Worm (Caenorhabditis elegans) whole organism, L4 larva: ENCODE measurements around the gene R13A1.5.
A peak's percentile ranks its signal among the peaks of the same experiment; 100 is the strongest.

ENCODE experiments used
- F10B5.3 ChIP-seq: sonication (generic microtip); optimal IDR thresholded peaks from 2 replicates; lab custom pipeline; 2016; ENCODE audit warnings: mild to moderate bottlenecking, missing genetic modification characterization, missing compliant biosample characterization
- F44E2.7 ChIP-seq: fragments of 200-800 bp; sonication (Bioruptor generic); IDR thresholded peaks from 2 replicates; pipeline ENCODE4 v2.1.2; 2022; ENCODE audit warnings: missing genetic modification characterization, missing compliant biosample characterization
- ZK337.2 ChIP-seq: fragments of 200-800 bp; sonication (Bioruptor generic); IDR thresholded peaks from 2 replicates; pipeline ENCODE4 v1.3.6; 2022; ENCODE audit warnings: missing genetic modification reagents, missing genetic modification characterization, missing compliant biosample characterization
- aha-1 ChIP-seq: fragments of 150-350 bp; peaks from one replicate; lab custom pipeline; 2014; ENCODE audit warnings: missing biosample characterization, missing genetic modification characterization
- ama-1 ChIP-seq: fragments of 150-350 bp; optimal IDR thresholded peaks from 2 replicates; lab custom pipeline; 2014; ENCODE audit warnings: inconsistent platforms, mixed read lengths
- arid-1 ChIP-seq: fragments of 200-800 bp; sonication (Bioruptor generic); conservative IDR thresholded peaks from 2 replicates; pipeline ENCODE4 v1.3.6; 2022; ENCODE audit warnings: missing genetic modification reagents, missing genetic modification characterization, missing compliant biosample characterization
- attf-4 ChIP-seq: sonication (generic microtip); optimal IDR thresholded peaks from 3 replicates; lab custom pipeline; 2017; ENCODE audit warnings: missing biosample characterization, missing genetic modification characterization
- ceh-28 ChIP-seq: fragments of 150-350 bp; optimal IDR thresholded peaks from 2 replicates; lab custom pipeline; 2014; ENCODE audit warnings: missing biosample characterization, missing genetic modification reagents, missing genetic modification characterization
- ceh-44 ChIP-seq: fragments of 200-800 bp; sonication (Bioruptor generic); IDR thresholded peaks from 2 replicates; pipeline ENCODE4 v1.3.6; 2022; ENCODE audit warnings: missing genetic modification reagents, missing genetic modification characterization, missing compliant biosample characterization
- daf-16 ChIP-seq, 3 experiments: sonication (generic microtip); optimal IDR thresholded peaks; 2 replicates each; lab custom pipeline; 2016 to 2017; ENCODE audit warnings: missing genetic modification characterization in 3 of 3, missing genetic modification reagents in 3 of 3, mild to moderate bottlenecking in 2 of 3, missing compliant biosample characterization in 2 of 3, missing biosample characterization in 1 of 3, moderate library complexity in 1 of 3
- dmd-6 ChIP-seq: fragments of 200-800 bp; sonication (Bioruptor generic); IDR thresholded peaks from 2 replicates; pipeline ENCODE4 v1.3.6; 2022; ENCODE audit warnings: missing genetic modification reagents, missing genetic modification characterization, missing compliant biosample characterization
- dpl-1 ChIP-seq: fragments of 150-350 bp; optimal IDR thresholded peaks from 2 replicates; lab custom pipeline; 2014; ENCODE audit warnings: missing biosample characterization, missing genetic modification reagents, missing genetic modification characterization
- fkh-10 ChIP-seq: fragments of 150-350 bp; optimal IDR thresholded peaks from 2 replicates; lab custom pipeline; 2014; ENCODE audit warnings: missing biosample characterization, missing genetic modification reagents, missing genetic modification characterization
- gei-8 ChIP-seq: fragments of 200-800 bp; sonication (Bioruptor generic); optimal IDR thresholded peaks from 2 replicates; lab custom pipeline; 2018; ENCODE audit warnings: mild to moderate bottlenecking, missing genetic modification characterization, missing compliant biosample characterization
- hlh-11 ChIP-seq: fragments of 200-800 bp; sonication (Bioruptor generic); optimal IDR thresholded peaks from 2 replicates; lab custom pipeline; 2018; ENCODE audit warnings: mild to moderate bottlenecking, missing genetic modification characterization, missing compliant biosample characterization
- hlh-30 ChIP-seq: sonication (generic microtip); optimal IDR thresholded peaks from 2 replicates; lab custom pipeline; 2017; ENCODE audit warnings: antibody characterized with exemption, mild to moderate bottlenecking, missing genetic modification characterization, missing compliant biosample characterization; ENCODE audit not compliant: insufficient read depth
- hmg-1.1 ChIP-seq: fragments of 200-800 bp; sonication (Bioruptor generic); IDR thresholded peaks from 2 replicates; pipeline ENCODE4 v1.3.6; 2022; ENCODE audit warnings: missing genetic modification reagents, missing genetic modification characterization, missing compliant biosample characterization
- jun-1 ChIP-seq: fragments of 150-350 bp; optimal IDR thresholded peaks from 2 replicates; lab custom pipeline; 2014; ENCODE audit warnings: missing biosample characterization, missing genetic modification reagents, missing genetic modification characterization
- lin-13 ChIP-seq: fragments of 150-350 bp; optimal IDR thresholded peaks from 2 replicates; lab custom pipeline; 2014; ENCODE audit warnings: missing biosample characterization, missing genetic modification reagents, missing genetic modification characterization
- lir-3 ChIP-seq: sonication (generic microtip); optimal IDR thresholded peaks from 2 replicates; lab custom pipeline; 2016; ENCODE audit warnings: mild to moderate bottlenecking, missing genetic modification characterization, missing compliant biosample characterization
- lsy-2 ChIP-seq, 2 experiments: fragments of 150-350 bp in 1 of 2; sonication (generic microtip) in 1 of 2; optimal IDR thresholded peaks; 2 replicates each; lab custom pipeline; 2014 to 2017; ENCODE audit warnings: missing biosample characterization in 2 of 2, missing genetic modification characterization in 2 of 2
- madf-9 ChIP-seq: fragments of 200-800 bp; sonication (Bioruptor generic); conservative IDR thresholded peaks from 2 replicates; pipeline ENCODE4 v1.3.6; 2022; ENCODE audit warnings: missing genetic modification reagents, missing genetic modification characterization, missing compliant biosample characterization
- mep-1 ChIP-seq: fragments of 150-350 bp; sonication (generic microtip); optimal IDR thresholded peaks from 3 replicates; lab custom pipeline; 2014; ENCODE audit warnings: missing biosample characterization, missing genetic modification characterization
- mes-2 ChIP-seq: sonication (generic microtip); optimal IDR thresholded peaks from 2 replicates; lab custom pipeline; 2016; ENCODE audit warnings: missing genotype, mild to moderate bottlenecking, missing genetic modification characterization, missing compliant biosample characterization; ENCODE audit not compliant: poor library complexity, severe bottlenecking
- mxl-2 ChIP-seq: fragments of 200-800 bp; sonication (Bioruptor generic); conservative IDR thresholded peaks from 2 replicates; pipeline ENCODE4 v1.3.6; 2022; ENCODE audit warnings: missing genetic modification reagents, missing genetic modification characterization, missing compliant biosample characterization
- mxl-3 ChIP-seq: fragments of 200-800 bp; sonication (Bioruptor generic); optimal IDR thresholded peaks from 2 replicates; lab custom pipeline; 2018; ENCODE audit warnings: mild to moderate bottlenecking, missing genetic modification characterization, missing compliant biosample characterization
- nhr-102 ChIP-seq: sonication (generic microtip); optimal IDR thresholded peaks from 2 replicates; lab custom pipeline; 2016; ENCODE audit warnings: mild to moderate bottlenecking, missing genetic modification characterization, moderate library complexity, missing compliant biosample characterization
- nhr-28 ChIP-seq: fragments of 150-350 bp; optimal IDR thresholded peaks from 2 replicates; lab custom pipeline; 2014; ENCODE audit warnings: missing biosample characterization, missing genetic modification characterization
- nhr-6 ChIP-seq: fragments of 150-350 bp; optimal IDR thresholded peaks from 2 replicates; lab custom pipeline; 2014; ENCODE audit warnings: missing biosample characterization, missing genetic modification characterization
- pha-4 ChIP-seq, 2 experiments: fragments of 150-350 bp in 1 of 2; fragments of 200-800 bp in 1 of 2; sonication (Bioruptor generic) in 1 of 2; IDR thresholded peaks in 1 of 2; optimal IDR thresholded peaks in 1 of 2; 2 replicates each; pipeline versions ENCODE4 v1.3.6 to Lab custom; 2014 to 2022; ENCODE audit warnings: missing genetic modification characterization in 2 of 2, missing genetic modification reagents in 2 of 2, missing biosample characterization in 1 of 2, missing compliant biosample characterization in 1 of 2
- spr-1 ChIP-seq: sonication (generic microtip); optimal IDR thresholded peaks from 2 replicates; lab custom pipeline; 2016; ENCODE audit warnings: mild to moderate bottlenecking, missing genetic modification characterization, missing compliant biosample characterization
- tag-97 ChIP-seq: fragments of 200-800 bp; sonication (Bioruptor generic); IDR thresholded peaks from 2 replicates; pipeline ENCODE4 v1.3.6; 2022; ENCODE audit warnings: missing genetic modification characterization, missing compliant biosample characterization
- unc-62 ChIP-seq, 3 experiments: fragments of 150-350 bp in 1 of 3; sonication (generic microtip); optimal IDR thresholded peaks in 2 of 3; peaks in 1 of 3; 1 replicate in 1 of 3; 2 replicates in 2 of 3; lab custom pipeline; 2014 to 2017; ENCODE audit warnings: missing biosample characterization in 3 of 3, missing genetic modification characterization in 3 of 3, missing genetic modification reagents in 3 of 3, missing genotype in 1 of 3
- vab-7 ChIP-seq: fragments of 200-800 bp; sonication (Bioruptor generic); IDR thresholded peaks from 2 replicates; pipeline ENCODE4 v1.3.6; 2022; ENCODE audit warnings: missing genetic modification reagents, missing genetic modification characterization, missing compliant biosample characterization

R13A1.5 gene

ce11 chrIV:7153362-7153761, 38.3 kb downstream of the R13A1.5 start, which contains the start of gene C34D4.3:
Gene C34D4.3 (plus strand): TSS chrIV:7153662.
- peak; percentile 10 for TF ChIP-seq aha-1 (tag; lab: Kevin White, UChicago)
- no peak for TF ChIP-seq nhr-102 (tag; lab: Kevin White, UChicago)

- TF ChIP-seq spr-1 (tag; lab: Kevin White, UChicago) (no peak), F44E2.7 (GFP tag; lab: Robert Waterston, UW) (no peak), vab-7 (no peak), gei-8 (GFP tag; lab: Kevin White, UChicago) (no peak), tag-97 (GFP tag; lab: Robert Waterston, UW) (no peak), nhr-6 (tag; lab: Kevin White, UChicago) (no peak), mxl-3 (GFP tag; lab: Kevin White, UChicago) (no peak), lsy-2 (tag; optimal IDR thresholded peaks at IDR 0.05; lab: Kevin White, UChicago) (no peak), mxl-2 (GFP tag; lab: Robert Waterston, UW) (no peak)
Observed at ce11 chrIV:7152409-7152808, 39.2 kb downstream of the R13A1.5 start, which contains the start of gene col-113. Gene col-113 (minus strand): TSS chrIV:7152509.

- TF ChIP-seq ZK337.2 (GFP tag; lab: Robert Waterston, UW) (no peak), unc-62 (GFP tag; optimal IDR thresholded peaks at IDR 0.05 in 1 of 2; lab: Kevin White, UChicago) (no peak), unc-62 (tag; optimal IDR thresholded peaks at IDR 0.05; lab: Kevin White, UChicago) (no peak), ceh-28 (no peak), daf-16 (GFP tag; optimal IDR thresholded peaks at IDR 0.05; lab: Kevin White, UChicago) (no peak), daf-16 (tag; optimal IDR thresholded peaks at IDR 0.05; lab: Kevin White, UChicago) (peak; percentile 10), mep-1 (tag; lab: Kevin White, UChicago) (peak; percentile 41), fkh-10 (GFP tag; lab: Kevin White, UChicago) (no peak), mxl-2 (GFP tag; lab: Robert Waterston, UW) (no peak), lsy-2 (tag; optimal IDR thresholded peaks at IDR 0.05; lab: Kevin White, UChicago) (peak; percentile 44 to 96), F10B5.3 (no peak), jun-1 (tag; lab: Kevin White, UChicago) (no peak), dpl-1 (GFP tag; lab: Kevin White, UChicago) (peak; percentile 58), hlh-30 (tag; lab: Kevin White, UChicago) (peak; percentile 1), pha-4 (GFP tag; IDR thresholded peaks at IDR 0.05; lab: Robert Waterston, UW) (no peak), pha-4 (tag; optimal IDR thresholded peaks at IDR 0.05; lab: Kevin White, UChicago) (peak; percentile 13), ceh-44 (GFP tag; lab: Robert Waterston, UW) (no peak), lin-13 (GFP tag; lab: Kevin White, UChicago) (peak; percentile 27), aha-1 (tag; lab: Kevin White, UChicago) (peak; percentile 56), dmd-6 (GFP tag; lab: Robert Waterston, UW) (0 out of 2 replicates have a peak, but pooled peaks have one; percentile 15), lir-3 (tag; lab: Kevin White, UChicago) (no peak), madf-9 (GFP tag; lab: Robert Waterston, UW) (no peak), nhr-28 (tag; lab: Kevin White, UChicago) (peak; percentile 5), attf-4 (tag; lab: Kevin White, UChicago) (no peak), mes-2 (tag; lab: Kevin White, UChicago) (peak; percentile 52), ama-1 (lab: Kevin White, UChicago) (peak; percentile 46), hlh-11 (peak; percentile 25), hmg-1.1 (GFP tag; lab: Robert Waterston, UW) (no peak), arid-1 (GFP tag; lab: Robert Waterston, UW) (0 out of 2 replicates have a peak, but pooled peaks have one; percentile 37)
Observed at ce11 chrIV:7149020-7149601, 42.5 kb downstream of the R13A1.5 start, which contains the start of gene C34D4.4. Gene C34D4.4 (plus strand): TSS chrIV:7149361.
